Worm (Caenorhabditis elegans) whole organism, midembryonic: ENCODE results near the gene gut-2.

ENCODE experiments used
- cog-1 ChIP-seq: sonication (generic microtip); optimal IDR thresholded peaks from 2 replicates; lab custom pipeline; 2016; ENCODE audit warnings: missing genetic modification characterization, missing compliant biosample characterization
- flt-1 ChIP-seq: fragments of 200-800 bp; sonication (Bioruptor generic); IDR thresholded peaks from 2 replicates; pipeline ENCODE4 v1.3.6; 2022; ENCODE audit warnings: missing genetic modification characterization, missing compliant biosample characterization

DNA sequence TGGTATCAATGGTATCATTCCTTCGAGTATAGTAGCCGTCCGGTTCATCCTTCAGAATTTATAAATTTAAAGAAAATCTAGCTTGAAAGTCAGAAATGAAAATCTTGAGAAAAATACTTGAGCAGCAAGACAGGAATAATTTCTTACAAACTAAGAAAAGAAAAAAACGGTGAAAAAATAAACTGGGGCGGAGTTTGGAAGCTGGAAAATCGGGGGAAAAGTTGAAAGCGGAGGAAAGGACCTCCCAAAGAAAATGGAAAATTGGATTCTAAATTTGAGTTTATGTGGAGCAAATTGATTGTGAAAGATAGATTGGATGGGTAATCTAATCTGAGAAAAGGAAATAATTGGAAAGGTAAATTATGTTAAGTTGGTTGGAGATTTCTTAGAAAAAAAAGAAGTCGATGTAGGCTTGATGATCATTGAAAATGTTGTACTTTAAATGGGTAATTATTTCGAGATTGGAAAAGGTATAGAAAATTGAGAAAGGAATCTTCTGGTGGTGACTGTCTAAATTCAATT lies 38.6 kb downstream of the gut-2 start, which contains the start of gene frpr-5:
- TF ChIP-seq cog-1 (no peak), flt-1 (GFP tag; lab: Robert Waterston, UW) (no peak)
